Worm (Caenorhabditis elegans): Measurements from ENCODE around the gene F18A11.2.

The F18A11.2 gene

DNA sequence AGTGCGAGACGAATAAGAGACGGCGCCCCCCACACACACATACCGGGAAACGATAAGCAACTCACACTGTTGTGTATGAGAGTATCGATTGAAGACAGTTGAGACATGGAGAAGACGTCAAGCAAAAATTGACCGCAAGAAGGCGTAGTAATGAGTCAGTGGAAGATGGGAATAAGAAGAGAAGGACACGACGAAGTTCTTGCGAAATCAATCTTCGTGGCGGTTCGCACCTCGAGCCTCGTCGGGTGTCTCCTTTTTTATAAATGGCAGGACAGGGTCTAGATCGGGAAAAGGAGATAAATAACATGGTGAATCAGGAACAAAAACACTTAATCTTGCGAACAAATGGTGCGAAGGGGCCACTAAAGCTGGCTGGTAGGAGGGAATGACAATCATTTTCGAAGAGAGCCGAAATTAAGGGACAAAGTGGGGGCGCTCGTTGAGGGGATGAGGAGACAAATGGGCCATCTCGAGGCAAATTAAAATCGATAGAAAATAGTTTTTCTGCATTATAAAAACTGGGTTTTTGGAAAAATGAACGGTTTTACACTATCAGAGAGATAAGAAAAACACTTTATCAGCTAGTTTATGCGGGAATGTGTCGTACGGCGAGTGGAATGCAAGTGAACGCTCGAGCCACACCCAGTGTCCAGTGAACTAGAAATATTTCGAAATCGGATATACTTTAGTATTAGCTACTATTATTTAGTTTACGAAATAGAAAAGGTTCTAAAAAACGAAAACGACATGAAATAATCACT lies 2.0 kb upstream of the F18A11.2 start (continued):
- TF ChIP-seq lsy-2 (tag; optimal IDR thresholded peaks at IDR 0.05) = no peak
- TF ChIP-seq ZK546.5 (tag; optimal IDR thresholded peaks at IDR 0.05) = no peak
- no peak for TF ChIP-seq zag-1 (tag; optimal IDR thresholded peaks at IDR 0.05)
- TF ChIP-seq lin-11 (tag; optimal IDR thresholded peaks at IDR 0.05) = no peak
- peak; percentile 48 for TF ChIP-seq ceh-16 (tag; optimal IDR thresholded peaks at IDR 0.05)

DNA sequence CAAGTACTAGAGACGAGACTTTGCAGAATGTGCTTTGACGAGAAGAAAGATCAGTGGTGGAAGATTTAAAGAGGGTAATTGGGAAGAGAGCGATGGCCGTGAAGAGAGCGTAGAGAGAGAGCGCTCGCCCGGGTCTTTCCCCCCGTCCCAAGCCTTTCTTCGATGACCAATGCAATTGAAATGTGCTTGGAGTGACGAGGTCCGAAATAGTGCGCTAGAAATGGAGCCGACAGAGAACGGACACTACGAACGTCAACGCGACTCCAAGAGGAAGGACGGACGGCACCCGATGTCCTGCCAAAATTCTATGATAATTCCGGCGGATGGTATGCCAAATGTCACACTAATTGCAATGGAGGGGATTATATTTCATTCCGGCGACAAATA lies 1.5 kb upstream of the F18A11.2 start:
- TF ChIP-seq sma-3 (GFP tag; optimal IDR thresholded peaks at IDR 0.05) = no peak
- no peak for TF ChIP-seq nhr-10 (tag; optimal IDR thresholded peaks at IDR 0.05)
- no peak for TF ChIP-seq unc-62 (GFP tag; optimal IDR thresholded peaks at IDR 0.05)
- TF ChIP-seq unc-39 (tag; optimal IDR thresholded peaks at IDR 0.05) = no peak
- no peak for TF ChIP-seq nhr-12 (tag; optimal IDR thresholded peaks at IDR 0.05)
- TF ChIP-seq C34F6.9 (tag; optimal IDR thresholded peaks at IDR 0.05) = no peak
- TF ChIP-seq R02D3.7 (tag; optimal IDR thresholded peaks at IDR 0.05) = no peak
- TF ChIP-seq mbf-1 (tag; optimal IDR thresholded peaks at IDR 0.05) = no peak
- no peak for TF ChIP-seq ceh-82 (tag; optimal IDR thresholded peaks at IDR 0.05)
- TF ChIP-seq nhr-23 (tag; optimal IDR thresholded peaks at IDR 0.05) = no peak
- TF ChIP-seq elt-3 (tag; optimal IDR thresholded peaks at IDR 0.05) = no peak
- no peak for TF ChIP-seq crh-2 (tag; optimal IDR thresholded peaks at IDR 0.05)
- TF ChIP-seq fos-1 (tag; optimal IDR thresholded peaks at IDR 0.05) = no peak
- TF ChIP-seq unc-55 (GFP tag; optimal IDR thresholded peaks at IDR 0.05) = no peak

DNA sequence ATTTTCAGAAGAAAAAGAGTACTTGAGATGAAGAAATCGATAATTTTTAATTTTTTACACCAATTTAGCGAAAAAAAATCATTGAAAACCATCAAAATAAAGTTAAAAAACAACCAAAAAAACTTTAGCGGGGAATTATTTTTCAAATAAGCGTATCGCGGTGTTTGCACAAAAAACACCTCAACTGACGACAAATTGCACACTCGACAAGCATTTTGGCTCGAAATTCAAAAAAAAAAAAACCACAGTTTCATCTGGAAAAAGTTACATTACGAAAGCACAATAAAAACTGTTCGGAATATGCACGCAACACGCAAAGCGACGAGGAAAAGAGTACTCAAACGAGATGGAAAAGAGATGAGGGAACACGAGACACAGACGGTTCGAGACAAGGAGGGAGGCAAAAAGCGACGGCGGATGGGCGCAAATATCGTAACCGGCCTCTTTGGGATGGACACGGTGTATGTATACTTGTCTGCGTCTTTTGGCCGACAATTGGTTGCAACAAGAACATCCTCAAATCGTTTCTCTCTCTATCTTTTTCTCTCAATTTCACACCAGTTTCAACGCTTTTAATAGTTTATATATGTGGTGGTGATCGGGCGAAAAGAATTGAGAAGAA lies 821 bp upstream of the F18A11.2 start:
- no peak for TF ChIP-seq nhr-11 (tag; optimal IDR thresholded peaks at IDR 0.05)
- TF ChIP-seq sma-9 (GFP tag; optimal IDR thresholded peaks at IDR 0.05) = peak; percentile 53
- no peak for TF ChIP-seq sma-9 (tag; optimal IDR thresholded peaks at IDR 0.05)
- TF ChIP-seq elt-1 (tag; optimal IDR thresholded peaks at IDR 0.05) = no peak
- TF ChIP-seq mdl-1 (tag; optimal IDR thresholded peaks at IDR 0.05) = peak in 1 of 2 experiments; percentile 6
- TF ChIP-seq nhr-12 (tag; optimal IDR thresholded peaks at IDR 0.05) = no peak
- TF ChIP-seq nhr-25 (tag; optimal IDR thresholded peaks at IDR 0.05) = peak; percentile 74
- peak; percentile 46 for TF ChIP-seq nhr-21 (tag; optimal IDR thresholded peaks at IDR 0.05)
- TF ChIP-seq egl-27 (tag; optimal IDR thresholded peaks at IDR 0.05) = peak; percentile 12
- TF ChIP-seq lsy-2 (tag; optimal IDR thresholded peaks at IDR 0.05) = peak in 1 of 2 experiments; percentile 65
- TF ChIP-seq crh-2 (tag; optimal IDR thresholded peaks at IDR 0.05) = peak; percentile 64
- TF ChIP-seq gmeb-1 (tag; optimal IDR thresholded peaks at IDR 0.05) = peak; percentile 14
- TF ChIP-seq skn-1 (tag; optimal IDR thresholded peaks at IDR 0.05) = peak; percentile 20
- TF ChIP-seq aly-2 (tag; optimal IDR thresholded peaks at IDR 0.05) = no peak
- peak; percentile 47 for TF ChIP-seq sem-4 (tag; optimal IDR thresholded peaks at IDR 0.05)
- TF ChIP-seq nhr-237 (tag; optimal IDR thresholded peaks at IDR 0.05) = no peak
- TF ChIP-seq blmp-1 (tag; optimal IDR thresholded peaks at IDR 0.05; ENCODE audit: insufficient read depth) = peak; percentile 66
- peak; percentile 44 for TF ChIP-seq unc-55 (GFP tag; optimal IDR thresholded peaks at IDR 0.05)
- TF ChIP-seq ztf-1 (GFP tag; conservative IDR thresholded peaks at IDR 0.05) = no peak
- TF ChIP-seq fos-1 (tag; optimal IDR thresholded peaks at IDR 0.05) = peak; percentile 66
- no peak for TF ChIP-seq lin-39 (tag; optimal IDR thresholded peaks at IDR 0.05)
- no peak for TF ChIP-seq ztf-4 (tag; optimal IDR thresholded peaks at IDR 0.05)
- no peak for TF ChIP-seq nhr-10 (tag; optimal IDR thresholded peaks at IDR 0.05)
- TF ChIP-seq C34F6.9 (tag; optimal IDR thresholded peaks at IDR 0.05) = peak; percentile 58
- TF ChIP-seq sma-3 (GFP tag; optimal IDR thresholded peaks at IDR 0.05) = peak; percentile 35
- peak; percentile 85 for TF ChIP-seq F13H6.1 (tag; optimal IDR thresholded peaks at IDR 0.05)
- no peak for TF ChIP-seq peb-1 (tag; optimal IDR thresholded peaks at IDR 0.05)
- TF ChIP-seq unc-62 (GFP tag; optimal IDR thresholded peaks at IDR 0.05) = no peak
- TF ChIP-seq nhr-129 (tag; optimal IDR thresholded peaks at IDR 0.05) = peak; percentile 70
